Fruit fly (Drosophila melanogaster) whole organism: ENCODE measurements around the gene Nup43.

Experiments used
- CG8478 ChIP-seq: fragments of >200 bp; optimal IDR thresholded peaks from 2 replicates; lab custom pipeline; 2018; ENCODE audit warnings: inconsistent platforms
- Dll ChIP-seq: fragments of >200 bp; optimal IDR thresholded peaks from 2 replicates; lab custom pipeline; 2017
- EcR ChIP-seq, 2 experiments: fragments of >200 bp; optimal IDR thresholded peaks; 2 replicates each; lab custom pipeline; 2017; ENCODE audit warnings: missing biosample characterization in 2 of 2, missing genetic modification characterization in 2 of 2, missing genetic modification reagents in 2 of 2
- pan ChIP-seq: fragments of >200 bp; optimal IDR thresholded peaks from 2 replicates; lab custom pipeline; 2017
- psq ChIP-seq: fragments of >200 bp; optimal IDR thresholded peaks from 2 replicates; lab custom pipeline; 2017
- usp ChIP-seq: fragments of >200 bp; optimal IDR thresholded peaks from 2 replicates; lab custom pipeline; 2017; ENCODE audit warnings: missing biosample characterization, missing genetic modification characterization, mixed read lengths

Nup43 gene

DNA sequence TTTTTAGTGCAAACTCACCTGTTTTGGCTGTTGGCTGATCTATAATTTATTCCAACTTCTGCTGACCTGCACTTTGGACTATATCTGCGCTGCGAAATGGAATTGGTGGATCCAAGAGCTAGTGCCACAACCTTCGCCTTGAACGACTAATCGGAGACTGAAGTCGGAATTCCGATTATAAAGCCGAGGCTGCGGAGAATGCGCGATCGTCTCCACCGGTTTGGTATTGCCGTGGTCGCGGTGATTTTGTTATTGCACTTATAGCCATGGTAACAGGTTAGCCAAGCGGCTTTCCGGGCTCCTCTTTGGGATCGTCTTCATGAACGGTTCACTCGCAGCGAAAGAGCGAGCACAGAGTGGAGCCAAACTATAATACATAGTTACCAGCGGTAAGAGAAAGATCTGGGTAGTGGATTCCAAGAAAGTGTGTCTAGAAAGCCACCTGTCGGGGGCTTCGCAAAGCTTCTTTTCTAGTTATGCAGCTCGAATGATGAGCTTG, 14.6 kb downstream of the Nup43 start, which contains the start of gene CG7675:
Gene CG7675, minus strand, starts transcription at position 165 of the 499 bp plus-strand sequence.
- no peak for TF ChIP-seq Dll (lab: Kevin White, UChicago)

- no peak for TF ChIP-seq Dll (lab: Kevin White, UChicago)
- no peak for TF ChIP-seq CG8478 (lab: Kevin White, UChicago)
- no peak for TF ChIP-seq usp
- no peak for TF ChIP-seq pan (lab: Kevin White, UChicago)
- TF ChIP-seq psq (lab: Kevin White, UChicago): no peak
- no peak for TF ChIP-seq EcR (GFP tag; optimal IDR thresholded peaks at IDR 0.05; lab: Kevin White, UChicago)
Observed at dm6 chr3R:18384972-18385371, 18.5 kb downstream of the Nup43 start, which contains the start of gene CG14309. Gene CG14309, minus strand, starts transcription at chr3R:18385072.

DNA sequence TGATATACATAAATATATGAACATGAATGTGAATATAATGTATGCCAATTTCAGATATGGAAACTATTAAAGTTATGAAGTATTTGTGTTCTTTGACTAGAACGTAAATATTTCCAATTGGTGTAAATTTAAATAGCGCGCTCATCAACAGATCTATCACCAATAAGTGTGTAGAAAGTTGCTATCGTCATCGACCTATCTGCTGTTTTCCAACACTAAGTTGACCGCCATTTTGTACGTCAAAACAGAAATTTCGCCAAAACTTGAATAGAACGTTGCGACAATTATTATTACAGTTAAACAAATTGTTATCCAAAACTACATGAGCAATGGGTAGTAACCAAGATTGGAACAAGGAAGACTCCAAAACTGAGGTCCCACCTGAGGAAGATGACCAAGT, 19.2 kb downstream of the Nup43 start, which contains the start of gene cona:
Gene cona, plus strand, starts transcription at position 236 of the 400 bp plus-strand sequence.
- TF ChIP-seq psq (lab: Kevin White, UChicago): no peak
- TF ChIP-seq CG8478 (lab: Kevin White, UChicago): no peak
- no peak for TF ChIP-seq pan (lab: Kevin White, UChicago)
- no peak for TF ChIP-seq usp
- no peak for TF ChIP-seq EcR (GFP tag; optimal IDR thresholded peaks at IDR 0.05; lab: Kevin White, UChicago)

DNA sequence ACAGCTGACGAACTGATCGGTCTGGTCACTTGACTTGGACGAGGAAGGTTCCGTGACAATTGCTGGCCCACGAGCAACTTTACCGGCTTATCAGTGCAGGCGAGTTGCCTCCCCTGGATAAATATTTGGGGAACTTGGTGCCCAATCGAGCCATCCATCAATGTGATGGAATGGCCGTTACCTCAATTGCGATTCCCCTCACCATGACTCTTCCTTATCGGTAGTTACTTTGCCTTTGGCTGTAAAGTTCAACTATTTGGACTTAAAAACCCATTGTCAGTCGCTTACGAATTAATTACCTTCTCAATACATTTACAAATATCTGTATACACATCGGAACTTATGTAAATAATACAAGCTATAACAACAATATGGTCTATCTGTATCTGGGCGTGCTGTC, 23.4 kb downstream of the Nup43 start, which contains the start of gene Vha100-4:
Gene Vha100-4, minus strand, starts transcription at position 16 of the 400 bp plus-strand sequence.
- no peak for TF ChIP-seq CG8478 (lab: Kevin White, UChicago)
- no peak for TF ChIP-seq usp
- TF ChIP-seq EcR (GFP tag; optimal IDR thresholded peaks at IDR 0.05; lab: Kevin White, UChicago): no peak
- no peak for TF ChIP-seq pan (lab: Kevin White, UChicago)

- TF ChIP-seq psq (lab: Kevin White, UChicago) (no peak), CG8478 (lab: Kevin White, UChicago) (no peak), pan (lab: Kevin White, UChicago) (no peak), EcR (GFP tag; optimal IDR thresholded peaks at IDR 0.05; lab: Kevin White, UChicago) (no peak), Dll (lab: Kevin White, UChicago) (no peak), usp (no peak)
Observed at dm6 chr3R:18393436-18393835, 27.0 kb downstream of the Nup43 start.

DNA sequence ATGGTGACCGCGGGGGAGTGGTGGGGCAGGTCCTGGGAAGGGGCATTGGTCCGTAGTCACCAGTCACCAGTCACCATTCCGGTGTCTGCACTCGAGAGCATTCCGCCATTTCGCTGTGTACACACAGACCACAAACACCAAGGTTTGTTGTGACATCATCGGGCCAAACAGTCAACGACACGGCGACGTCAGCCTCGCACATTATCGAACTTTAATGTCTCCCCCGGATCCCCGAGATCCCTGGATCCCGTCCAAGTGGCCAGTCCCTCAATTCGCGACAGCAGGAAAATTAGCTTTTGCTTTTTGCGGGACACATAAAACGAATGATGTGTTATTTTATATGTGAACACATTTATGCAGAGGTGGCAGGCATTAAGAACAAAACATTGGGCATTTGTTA, 28.4 kb downstream of the Nup43 start:
- TF ChIP-seq pan (lab: Kevin White, UChicago) (no peak), EcR (GFP tag; optimal IDR thresholded peaks at IDR 0.05; lab: Kevin White, UChicago) (no peak), CG8478 (lab: Kevin White, UChicago) (no peak), usp (no peak), psq (lab: Kevin White, UChicago) (no peak)

DNA sequence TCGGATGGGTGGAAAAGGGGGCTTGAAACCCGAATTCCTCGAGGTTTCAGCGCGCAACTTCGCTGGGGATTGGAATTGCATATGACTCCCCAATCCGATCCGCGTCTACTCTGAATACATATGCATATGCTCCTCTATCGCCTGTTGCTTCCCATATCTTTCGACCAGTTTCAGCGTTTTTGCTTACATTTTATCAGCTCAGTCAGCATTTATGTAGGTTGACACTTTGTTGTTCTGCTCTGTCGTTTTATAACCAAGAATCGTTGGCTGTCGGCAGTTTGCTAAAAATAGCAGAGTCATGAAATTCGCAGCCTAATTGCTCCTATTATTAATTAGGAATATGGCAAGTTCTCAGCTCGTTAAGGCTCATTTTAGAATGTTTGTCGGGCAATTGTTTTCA, 29.3 kb downstream of the Nup43 start:
- TF ChIP-seq Dll (lab: Kevin White, UChicago) (no peak), EcR (GFP tag; optimal IDR thresholded peaks at IDR 0.05; lab: Kevin White, UChicago) (no peak), usp (no peak), psq (lab: Kevin White, UChicago) (no peak), CG8478 (lab: Kevin White, UChicago) (no peak), pan (lab: Kevin White, UChicago) (no peak)

dm6 chr3R:18396801-18397604, 30.6 kb downstream of the Nup43 start, which contains the start of gene Vti1b:
Gene Vti1b, plus strand, starts transcription at chr3R:18396995.
- TF ChIP-seq Dll (lab: Kevin White, UChicago): peak; percentile 89
- no peak for TF ChIP-seq EcR (GFP tag; optimal IDR thresholded peaks at IDR 0.05; lab: Kevin White, UChicago)

DNA sequence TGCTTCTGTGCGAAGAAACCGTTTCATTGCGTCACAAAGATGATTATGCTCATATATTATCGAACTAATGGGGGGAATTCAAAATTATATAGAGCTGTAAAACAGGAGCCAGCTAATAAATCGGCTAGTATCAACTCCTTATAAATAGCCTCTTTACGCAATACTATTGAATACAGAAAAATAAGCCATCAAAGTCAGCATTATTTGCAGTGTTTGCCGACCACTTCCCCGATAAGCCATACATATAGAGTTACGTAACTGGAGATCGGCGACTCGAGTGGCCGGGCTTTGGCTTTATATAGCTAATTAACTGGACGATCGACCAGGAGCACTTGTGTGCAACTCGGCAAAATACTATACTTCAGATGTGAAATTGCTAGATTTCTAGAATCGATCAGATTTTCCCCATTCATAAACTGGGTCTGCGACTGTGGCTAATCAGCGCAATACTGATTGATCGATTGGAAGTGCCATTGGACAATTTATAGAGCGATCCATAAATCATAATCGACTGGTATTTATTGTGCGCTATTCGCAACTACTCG, 31.5 kb downstream of the Nup43 start:
- TF ChIP-seq Dll (lab: Kevin White, UChicago) (no peak), pan (lab: Kevin White, UChicago) (no peak), usp (no peak), CG8478 (lab: Kevin White, UChicago) (no peak), EcR (GFP tag; optimal IDR thresholded peaks at IDR 0.05; lab: Kevin White, UChicago) (no peak)

- TF ChIP-seq EcR (GFP tag; optimal IDR thresholded peaks at IDR 0.05; lab: Kevin White, UChicago) (no peak), Dll (lab: Kevin White, UChicago) (peak; percentile 64)
Observed at dm6 chr3R:18398460-18398901, 32.0 kb downstream of the Nup43 start.

- peak; percentile 63 for TF ChIP-seq pan (lab: Kevin White, UChicago)
- TF ChIP-seq Dll (lab: Kevin White, UChicago): peak; percentile 22
- TF ChIP-seq CG8478 (lab: Kevin White, UChicago): no peak
Observed at dm6 chr3R:18398954-18399697, 32.7 kb downstream of the Nup43 start, which contains the start of gene Vha100-2. Gene Vha100-2, minus strand, starts transcription at chr3R:18399169.

DNA sequence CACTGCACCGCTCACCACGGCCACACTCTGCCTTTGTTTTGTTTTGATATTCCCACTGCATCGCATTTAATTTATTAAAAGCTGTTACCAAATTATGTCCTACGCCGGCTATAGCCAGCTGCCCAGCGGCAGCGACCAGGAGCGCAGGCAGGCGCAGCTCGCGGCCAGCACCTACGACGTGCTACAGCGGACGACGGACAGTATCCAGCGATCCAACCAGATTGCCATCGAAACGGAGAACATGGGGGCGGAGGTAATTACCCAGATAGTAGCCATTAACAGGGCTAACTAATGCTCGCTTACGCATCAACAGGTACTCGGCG, 33.2 kb downstream of the Nup43 start:
- no peak for TF ChIP-seq usp
- no peak for TF ChIP-seq pan (lab: Kevin White, UChicago)
- no peak for TF ChIP-seq CG8478 (lab: Kevin White, UChicago)
- no peak for TF ChIP-seq Dll (lab: Kevin White, UChicago)
- TF ChIP-seq EcR (GFP tag; optimal IDR thresholded peaks at IDR 0.05; lab: Kevin White, UChicago): no peak
- no peak for TF ChIP-seq psq (lab: Kevin White, UChicago)
